Worm (Caenorhabditis elegans) whole organism, L3 larva: ENCODE data around the gene C25E10.4.

Experiments
- R02D3.7 ChIP-seq: fragments of 150-350 bp; optimal IDR thresholded peaks from 2 replicates; lab custom pipeline; 2014; ENCODE audit warnings: missing biosample characterization, missing genetic modification characterization
- ZK546.5 ChIP-seq: sonication (generic microtip); optimal IDR thresholded peaks from 2 replicates; lab custom pipeline; 2017; ENCODE audit warnings: missing biosample characterization, missing genetic modification characterization
- aly-2 ChIP-seq: fragments of 150-350 bp; optimal IDR thresholded peaks from 2 replicates; lab custom pipeline; 2014; ENCODE audit warnings: missing biosample characterization, missing genetic modification characterization
- ama-1 ChIP-seq: fragments of 150-350 bp; optimal IDR thresholded peaks from 2 replicates; lab custom pipeline; 2018
- ceh-16 ChIP-seq: sonication (generic microtip); optimal IDR thresholded peaks from 2 replicates; lab custom pipeline; 2017; ENCODE audit warnings: missing biosample characterization, missing genetic modification characterization
- ceh-28 ChIP-seq: fragments of 150-350 bp; optimal IDR thresholded peaks from 2 replicates; lab custom pipeline; 2014; ENCODE audit warnings: missing biosample characterization, missing genetic modification reagents, missing genetic modification characterization
- ceh-82 ChIP-seq: fragments of 150-350 bp; optimal IDR thresholded peaks from 2 replicates; lab custom pipeline; 2014; ENCODE audit warnings: missing biosample characterization, missing genetic modification characterization
- ceh-9 ChIP-seq: sonication (generic microtip); optimal IDR thresholded peaks from 2 replicates; lab custom pipeline; 2018; ENCODE audit warnings: missing biosample characterization, missing genetic modification characterization
- daf-12 ChIP-seq: fragments of 150-350 bp; optimal IDR thresholded peaks from 2 replicates; lab custom pipeline; 2014; ENCODE audit warnings: missing biosample characterization, missing genetic modification reagents, missing genetic modification characterization
- egl-27 ChIP-seq: sonication (generic microtip); optimal IDR thresholded peaks from 4 replicates; lab custom pipeline; 2017; ENCODE audit warnings: missing biosample characterization, missing genetic modification reagents, missing genetic modification characterization
- egl-5 ChIP-seq: fragments of 150-350 bp; optimal IDR thresholded peaks from 2 replicates; lab custom pipeline; 2017; ENCODE audit warnings: missing biosample characterization, missing genetic modification reagents, missing genetic modification characterization, inconsistent platforms
- elt-1 ChIP-seq: fragments of 150-350 bp; optimal IDR thresholded peaks from 2 replicates; lab custom pipeline; 2014; ENCODE audit warnings: missing biosample characterization, missing genetic modification characterization
- elt-2 ChIP-seq: sonication (generic microtip); optimal IDR thresholded peaks from 2 replicates; lab custom pipeline; 2016; ENCODE audit warnings: missing genetic modification reagents, mild to moderate bottlenecking, missing genetic modification characterization, missing compliant biosample characterization
- elt-3 ChIP-seq, 3 experiments: fragments of 150-350 bp in 1 of 3; sonication (generic microtip) in 2 of 3; optimal IDR thresholded peaks; 2 replicates in 2 of 3; 4 replicates in 1 of 3; lab custom pipeline; 2014 to 2017; ENCODE audit warnings: missing biosample characterization in 3 of 3, missing genetic modification characterization in 3 of 3
- eor-1 ChIP-seq, 2 experiments: fragments of 150-350 bp; optimal IDR thresholded peaks; 2 replicates each; lab custom pipeline; 2014 to 2018; ENCODE audit warnings: missing biosample characterization in 2 of 2, missing genetic modification characterization in 2 of 2
- fkh-10 ChIP-seq: sonication (generic microtip); optimal IDR thresholded peaks from 2 replicates; lab custom pipeline; 2017; ENCODE audit warnings: missing biosample characterization, missing genetic modification reagents, missing genetic modification characterization
- fkh-2 ChIP-seq: fragments of 150-350 bp; optimal IDR thresholded peaks from 2 replicates; lab custom pipeline; 2014; ENCODE audit warnings: missing biosample characterization, missing genetic modification reagents, missing genetic modification characterization
- fos-1 ChIP-seq: fragments of 150-350 bp; optimal IDR thresholded peaks from 2 replicates; lab custom pipeline; 2014; ENCODE audit warnings: missing biosample characterization, missing genetic modification characterization
- hmg-11 ChIP-seq: sonication (generic microtip); optimal IDR thresholded peaks from 2 replicates; lab custom pipeline; 2016; ENCODE audit warnings: missing genetic modification characterization, missing compliant biosample characterization
- jun-1 ChIP-seq: fragments of 150-350 bp; optimal IDR thresholded peaks from 2 replicates; lab custom pipeline; 2014; ENCODE audit warnings: missing biosample characterization, missing genetic modification reagents, missing genetic modification characterization
- lin-39 ChIP-seq: fragments of 150-350 bp; optimal IDR thresholded peaks from 2 replicates; lab custom pipeline; 2018; ENCODE audit warnings: missing biosample characterization, missing genetic modification reagents, missing genetic modification characterization
- lsy-12 ChIP-seq: sonication (generic microtip); optimal IDR thresholded peaks from 2 replicates; lab custom pipeline; 2016; ENCODE audit warnings: mild to moderate bottlenecking, missing genetic modification characterization, missing compliant biosample characterization
- mdl-1 ChIP-seq: fragments of 150-350 bp; optimal IDR thresholded peaks from 2 replicates; lab custom pipeline; 2014; ENCODE audit warnings: missing biosample characterization, missing genetic modification characterization
- mml-1 ChIP-seq: fragments of 150-350 bp; sonication (generic microtip); optimal IDR thresholded peaks from 3 replicates; lab custom pipeline; 2014; ENCODE audit warnings: missing biosample characterization, missing genetic modification characterization
- nfya-1 ChIP-seq: sonication (generic microtip); optimal IDR thresholded peaks from 2 replicates; lab custom pipeline; 2017; ENCODE audit warnings: missing genetic modification characterization, mild to moderate bottlenecking, missing compliant biosample characterization, antibody characterized with exemption, moderate library complexity; ENCODE audit not compliant: insufficient read depth
- nhr-11 ChIP-seq: fragments of 150-350 bp; optimal IDR thresholded peaks from 2 replicates; lab custom pipeline; 2014; ENCODE audit warnings: missing biosample characterization, missing genetic modification characterization
- nhr-23 ChIP-seq: fragments of 150-350 bp; optimal IDR thresholded peaks from 2 replicates; lab custom pipeline; 2014; ENCODE audit warnings: missing biosample characterization, missing genetic modification reagents, missing genetic modification characterization
- nhr-237 ChIP-seq: fragments of 150-350 bp; optimal IDR thresholded peaks from 2 replicates; lab custom pipeline; 2014; ENCODE audit warnings: missing biosample characterization, missing genetic modification characterization
- nhr-25 ChIP-seq: sonication (generic microtip); optimal IDR thresholded peaks from 2 replicates; lab custom pipeline; 2017; ENCODE audit warnings: missing biosample characterization, missing genetic modification characterization
- nhr-28 ChIP-seq: fragments of 150-350 bp; optimal IDR thresholded peaks from 2 replicates; lab custom pipeline; 2014; ENCODE audit warnings: missing biosample characterization, missing genetic modification characterization
- nhr-67 ChIP-seq: fragments of 150-350 bp; optimal IDR thresholded peaks from 2 replicates; lab custom pipeline; 2014; ENCODE audit warnings: missing biosample characterization, missing genetic modification characterization
- nhr-76 ChIP-seq: fragments of 150-350 bp; sonication (generic microtip); optimal IDR thresholded peaks from 5 replicates; lab custom pipeline; 2014; ENCODE audit warnings: missing biosample characterization, missing genetic modification characterization
- nhr-77 ChIP-seq: fragments of 150-350 bp; optimal IDR thresholded peaks from 2 replicates; lab custom pipeline; 2014; ENCODE audit warnings: missing biosample characterization, missing genetic modification characterization
- pha-4 ChIP-seq: fragments of 150-350 bp; optimal IDR thresholded peaks from 2 replicates; lab custom pipeline; 2014; ENCODE audit warnings: missing biosample characterization, missing genetic modification reagents, missing genetic modification characterization
- pqm-1 ChIP-seq: fragments of 150-350 bp; optimal IDR thresholded peaks from 2 replicates; lab custom pipeline; 2017; ENCODE audit warnings: missing biosample characterization, missing genetic modification characterization, inconsistent platforms
- sea-2 ChIP-seq: fragments of 150-350 bp; sonication (generic microtip); optimal IDR thresholded peaks from 4 replicates; lab custom pipeline; 2014; ENCODE audit warnings: missing biosample characterization, missing genetic modification reagents, missing genetic modification characterization
- skn-1 ChIP-seq: fragments of 150-350 bp; optimal IDR thresholded peaks from 2 replicates; lab custom pipeline; 2014; ENCODE audit warnings: missing biosample characterization, missing genetic modification characterization
- snpc-4 ChIP-seq: fragments of 150-350 bp; optimal IDR thresholded peaks from 2 replicates; lab custom pipeline; 2014; ENCODE audit warnings: missing biosample characterization, missing genetic modification characterization
- tbx-2 ChIP-seq: sonication (generic microtip); optimal IDR thresholded peaks from 2 replicates; lab custom pipeline; 2016; ENCODE audit warnings: mild to moderate bottlenecking, missing genetic modification characterization, missing compliant biosample characterization
- unc-39 ChIP-seq: sonication (generic microtip); optimal IDR thresholded peaks from 4 replicates; lab custom pipeline; 2017; ENCODE audit warnings: missing biosample characterization, missing genetic modification characterization
- unc-62 ChIP-seq: fragments of 150-350 bp; sonication (generic microtip); optimal IDR thresholded peaks from 4 replicates; lab custom pipeline; 2014; ENCODE audit warnings: missing biosample characterization, missing genetic modification reagents, missing genetic modification characterization
- zag-1 ChIP-seq: fragments of 150-350 bp; optimal IDR thresholded peaks from 2 replicates; lab custom pipeline; 2014; ENCODE audit warnings: missing biosample characterization, missing genetic modification characterization
- ztf-11 ChIP-seq: fragments of 150-350 bp; optimal IDR thresholded peaks from 2 replicates; lab custom pipeline; 2014; ENCODE audit warnings: missing biosample characterization, missing genetic modification characterization
- ztf-4 ChIP-seq: fragments of 150-350 bp; optimal IDR thresholded peaks from 2 replicates; lab custom pipeline; 2014; ENCODE audit warnings: missing biosample characterization, missing genetic modification characterization

C25E10.4 gene

DNA sequence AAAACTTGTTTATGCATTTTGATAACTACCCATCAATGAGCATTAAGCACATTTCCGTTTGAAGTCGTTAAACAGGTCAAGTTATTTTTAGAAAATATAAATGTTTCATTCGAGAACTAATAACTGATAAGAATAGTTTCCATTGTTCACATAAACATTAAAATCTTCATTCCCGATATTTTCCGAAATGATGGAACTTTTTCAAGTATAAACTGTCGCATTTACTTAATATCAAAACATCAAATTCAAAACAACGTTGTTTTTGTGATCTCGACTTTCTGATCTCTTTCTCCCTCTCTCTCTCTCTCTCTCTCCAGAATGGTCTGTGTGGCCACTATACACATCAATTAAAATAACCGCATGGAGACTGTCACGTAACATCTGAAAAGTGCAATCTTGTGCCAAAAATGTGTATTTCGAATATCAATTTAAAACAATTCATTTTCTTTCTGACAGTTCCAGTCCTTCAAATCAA, 41.0 kb downstream of the C25E10.4 start:
- no peak for TF ChIP-seq sea-2 (GFP tag; lab: Kevin White, UChicago)
- TF ChIP-seq ztf-4 (tag; lab: Kevin White, UChicago), result no peak
- no peak for TF ChIP-seq nhr-23 (tag; lab: Kevin White, UChicago)
- peak; percentile 39 for TF ChIP-seq nhr-25 (tag; lab: Kevin White, UChicago)
- TF ChIP-seq nhr-67 (tag; lab: Kevin White, UChicago), result no peak
- TF ChIP-seq fkh-2 (tag; lab: Kevin White, UChicago), result no peak
- no peak for TF ChIP-seq ceh-28 (tag; lab: Kevin White, UChicago)
- no peak for TF ChIP-seq elt-1 (tag; lab: Kevin White, UChicago)
- no peak for TF ChIP-seq unc-39 (tag; lab: Kevin White, UChicago)
- no peak for TF ChIP-seq nhr-76 (tag; lab: Kevin White, UChicago)
- TF ChIP-seq nhr-237 (tag; lab: Kevin White, UChicago), result no peak
- peak; percentile 79 for TF ChIP-seq elt-2 (tag; lab: Kevin White, UChicago)
- no peak for TF ChIP-seq mml-1 (tag; lab: Kevin White, UChicago)
- TF ChIP-seq pqm-1 (tag; lab: Kevin White, UChicago), result peak; percentile 92
- no peak for TF ChIP-seq skn-1
- TF ChIP-seq elt-3 (tag; optimal IDR thresholded peaks at IDR 0.05; lab: Kevin White, UChicago), result no peak
- TF ChIP-seq ztf-11 (tag; lab: Kevin White, UChicago), result no peak
- TF ChIP-seq egl-27 (tag; lab: Kevin White, UChicago), result no peak
- TF ChIP-seq nhr-28 (tag; lab: Kevin White, UChicago), result no peak
- TF ChIP-seq snpc-4 (tag; lab: Kevin White, UChicago), result no peak
- peak; percentile 74 for TF ChIP-seq pha-4 (tag; lab: Kevin White, UChicago)
- peak; percentile 2 for TF ChIP-seq tbx-2 (tag; lab: Kevin White, UChicago)
- no peak for TF ChIP-seq ZK546.5 (tag; lab: Kevin White, UChicago)
- TF ChIP-seq jun-1, result peak; percentile 68
- no peak for TF ChIP-seq R02D3.7 (tag; lab: Kevin White, UChicago)
- no peak for TF ChIP-seq ceh-9 (tag; lab: Kevin White, UChicago)
- TF ChIP-seq ama-1 (lab: Kevin White, UChicago), result peak; percentile 79
- peak; percentile 66 for TF ChIP-seq aly-2 (tag; lab: Kevin White, UChicago)
- TF ChIP-seq nhr-77, result no peak
- TF ChIP-seq, all 47 proteins: peak for 8

DNA sequence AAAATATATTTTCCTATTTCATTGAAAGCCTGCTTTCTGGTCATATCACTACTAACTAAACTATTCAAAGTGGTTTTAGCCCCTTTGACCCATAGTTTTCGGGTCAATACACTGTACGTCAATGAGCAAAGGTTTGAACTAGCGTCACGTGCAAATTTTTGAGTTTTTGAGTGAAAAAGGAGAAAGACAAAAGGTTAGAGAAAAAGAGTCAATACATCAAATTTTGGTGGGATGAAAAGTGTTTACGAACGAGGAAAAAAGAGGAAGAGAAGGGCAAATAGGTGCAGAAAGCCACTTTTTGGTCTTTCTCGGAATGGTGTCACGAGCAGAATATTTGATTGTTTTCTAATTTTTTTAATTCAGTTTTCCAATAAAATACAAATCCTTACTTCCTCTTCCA, 42.5 kb downstream of the C25E10.4 start:
- TF ChIP-seq nhr-76 (tag; lab: Kevin White, UChicago), result no peak
- TF ChIP-seq nhr-28 (tag; lab: Kevin White, UChicago), result no peak
- TF ChIP-seq egl-5 (tag; lab: Kevin White, UChicago), result no peak
- no peak for TF ChIP-seq nhr-67 (tag; lab: Kevin White, UChicago)
- TF ChIP-seq ZK546.5 (tag; lab: Kevin White, UChicago), result no peak
- TF ChIP-seq nhr-237 (tag; lab: Kevin White, UChicago), result no peak
- no peak for TF ChIP-seq ztf-11 (tag; lab: Kevin White, UChicago)
- TF ChIP-seq ceh-16, result no peak
- no peak for TF ChIP-seq unc-62 (GFP tag; lab: Kevin White, UChicago)
- TF ChIP-seq zag-1 (tag; lab: Kevin White, UChicago), result no peak
- TF ChIP-seq mml-1 (tag; lab: Kevin White, UChicago), result no peak
- TF ChIP-seq elt-2 (tag; lab: Kevin White, UChicago), result no peak
- no peak for TF ChIP-seq daf-12 (tag; lab: Kevin White, UChicago)
- TF ChIP-seq lsy-12 (tag; lab: Kevin White, UChicago), result no peak
- no peak for TF ChIP-seq skn-1
- no peak for TF ChIP-seq nhr-77
- TF ChIP-seq hmg-11, result no peak
- TF ChIP-seq ama-1 (lab: Kevin White, UChicago), result no peak
- TF ChIP-seq nfya-1 (tag; lab: Kevin White, UChicago), result peak; percentile 13
- TF ChIP-seq snpc-4 (tag; lab: Kevin White, UChicago), result no peak
- TF ChIP-seq eor-1 (tag; optimal IDR thresholded peaks at IDR 0.05; lab: Kevin White, UChicago), result no peak
- peak; percentile 18 for TF ChIP-seq mdl-1 (tag; lab: Kevin White, UChicago)
- no peak for TF ChIP-seq ztf-4 (tag; lab: Kevin White, UChicago)
- no peak for TF ChIP-seq fos-1 (tag; lab: Kevin White, UChicago)
- TF ChIP-seq lin-39 (tag; lab: Kevin White, UChicago), result no peak
- no peak for TF ChIP-seq nhr-11
- TF ChIP-seq jun-1, result peak; percentile 25
- TF ChIP-seq pha-4 (tag; lab: Kevin White, UChicago), result peak; percentile 90
- TF ChIP-seq R02D3.7 (tag; lab: Kevin White, UChicago), result no peak
- no peak for TF ChIP-seq ceh-82 (tag; lab: Kevin White, UChicago)
- TF ChIP-seq aly-2 (tag; lab: Kevin White, UChicago), result no peak
- TF ChIP-seq fkh-10 (GFP tag; lab: Kevin White, UChicago), result no peak
- TF ChIP-seq ceh-28 (tag; lab: Kevin White, UChicago), result no peak
- TF ChIP-seq ceh-9 (tag; lab: Kevin White, UChicago), result no peak
- no peak for TF ChIP-seq sea-2 (GFP tag; lab: Kevin White, UChicago)
- no peak for TF ChIP-seq nhr-25 (tag; lab: Kevin White, UChicago)
- TF ChIP-seq pqm-1 (tag; lab: Kevin White, UChicago), result peak; percentile 41
- TF ChIP-seq, all 47 proteins: peak for 5
